Fruit fly (Drosophila melanogaster) whole organism, embryonic: ENCODE measurements around the gene CG43367.
A peak's percentile ranks its signal among the peaks of the same experiment; 100 is the strongest.

ENCODE experiments used
- CG1024 ChIP-seq: fragments of 200-800 bp; sonication (Bioruptor generic); IDR thresholded peaks from 2 replicates; pipeline ENCODE4 v1.3.6; 2022; ENCODE audit warnings: missing biosample characterization, missing genetic modification characterization
- CG10431 ChIP-seq: fragments of 200-800 bp; sonication (Bioruptor generic); optimal IDR thresholded peaks from 3 replicates; lab custom pipeline; 2018; ENCODE audit warnings: missing biosample characterization, mild to moderate bottlenecking, missing genetic modification characterization
- CG10462 ChIP-seq: fragments of 200-800 bp; sonication (Bioruptor generic); optimal IDR thresholded peaks from 2 replicates; lab custom pipeline; 2016; ENCODE audit warnings: missing biosample characterization, missing genetic modification characterization
- CG11695 ChIP-seq: fragments of 200-800 bp; sonication (Bioruptor generic); IDR thresholded peaks from 3 replicates; pipeline ENCODE4 v1.3.6; 2022; ENCODE audit warnings: missing biosample characterization, missing genetic modification characterization
- CG11723 ChIP-seq: fragments of 200-800 bp; sonication (Bioruptor generic); optimal IDR thresholded peaks from 2 replicates; lab custom pipeline; 2017; ENCODE audit warnings: missing biosample characterization, mild to moderate bottlenecking, missing genetic modification characterization
- CG14710 ChIP-seq: fragments of 200-800 bp; sonication (Bioruptor generic); optimal IDR thresholded peaks from 3 replicates; lab custom pipeline; 2019; ENCODE audit warnings: missing biosample characterization, mild to moderate bottlenecking, missing genetic modification characterization, moderate library complexity
- CG15011 ChIP-seq: fragments of 200-800 bp; sonication (Bioruptor generic); optimal IDR thresholded peaks from 3 replicates; lab custom pipeline; 2018; ENCODE audit warnings: missing biosample characterization, mild to moderate bottlenecking, missing genetic modification characterization
- CG15601 ChIP-seq: fragments of 200-800 bp; sonication (Bioruptor generic); optimal IDR thresholded peaks from 3 replicates; lab custom pipeline; 2019; ENCODE audit warnings: missing biosample characterization, mild to moderate bottlenecking, missing genetic modification characterization, moderate library complexity
- CG15696 ChIP-seq: fragments of 200-800 bp; sonication (Bioruptor generic); optimal IDR thresholded peaks from 2 replicates; lab custom pipeline; 2019; ENCODE audit warnings: missing biosample characterization, mild to moderate bottlenecking, missing genetic modification characterization, moderate library complexity
- CG1602 ChIP-seq: fragments of 200-800 bp; sonication (Bioruptor generic); optimal IDR thresholded peaks from 3 replicates; lab custom pipeline; 2016; ENCODE audit warnings: missing biosample characterization, missing genetic modification characterization
- CG1603 ChIP-seq: fragments of 200-800 bp; sonication (Bioruptor generic); optimal IDR thresholded peaks from 2 replicates; lab custom pipeline; 2019; ENCODE audit warnings: missing biosample characterization, mild to moderate bottlenecking, missing genetic modification characterization, moderate library complexity
- CG16863 ChIP-seq: fragments of 200-800 bp; sonication (Bioruptor generic); optimal IDR thresholded peaks from 3 replicates; lab custom pipeline; 2016; ENCODE audit warnings: missing biosample characterization, missing genetic modification characterization
- CG2120 ChIP-seq: fragments of 200-800 bp; sonication (Bioruptor generic); optimal IDR thresholded peaks from 3 replicates; lab custom pipeline; 2016; ENCODE audit warnings: missing biosample characterization, missing genetic modification characterization
- CG2875 ChIP-seq: fragments of 200-800 bp; sonication (Bioruptor generic); optimal IDR thresholded peaks from 2 replicates; lab custom pipeline; 2017; ENCODE audit warnings: missing biosample characterization, mild to moderate bottlenecking, missing genetic modification characterization, missing genetic modification reagents
- CG3065 ChIP-seq: fragments of 200-800 bp; sonication (Bioruptor generic); optimal IDR thresholded peaks from 2 replicates; lab custom pipeline; 2016; ENCODE audit warnings: missing biosample characterization, missing genetic modification characterization
- CG3995 ChIP-seq: fragments of 200-800 bp; sonication (Bioruptor generic); optimal IDR thresholded peaks from 3 replicates; lab custom pipeline; 2016; ENCODE audit warnings: missing biosample characterization, missing genetic modification characterization
- CG6175 ChIP-seq: fragments of 200-800 bp; sonication (Bioruptor generic); IDR thresholded peaks from 3 replicates; pipeline ENCODE4 v1.3.6; 2022; ENCODE audit warnings: missing biosample characterization, missing genetic modification characterization
- CG7839 ChIP-seq: fragments of 200-800 bp; sonication (Bioruptor generic); optimal IDR thresholded peaks from 3 replicates; lab custom pipeline; 2018; ENCODE audit warnings: missing biosample characterization, mild to moderate bottlenecking, missing genetic modification characterization, moderate library complexity
- CG7928 ChIP-seq: fragments of 200-800 bp; sonication (Bioruptor generic); optimal IDR thresholded peaks from 2 replicates; lab custom pipeline; 2017; ENCODE audit warnings: missing biosample characterization, mild to moderate bottlenecking, missing genetic modification characterization
- CG9437 ChIP-seq: fragments of 200-800 bp; sonication (Bioruptor generic); optimal IDR thresholded peaks from 2 replicates; lab custom pipeline; 2018; ENCODE audit warnings: missing biosample characterization, mild to moderate bottlenecking, missing genetic modification characterization
- CG9727 ChIP-seq: fragments of 200-800 bp; sonication (Bioruptor generic); optimal IDR thresholded peaks from 3 replicates; lab custom pipeline; 2017; ENCODE audit warnings: missing biosample characterization, mild to moderate bottlenecking, missing genetic modification characterization
- CG9817 ChIP-seq: fragments of 200-800 bp; sonication (Bioruptor generic); optimal IDR thresholded peaks from 2 replicates; lab custom pipeline; 2018; ENCODE audit warnings: missing biosample characterization, mild to moderate bottlenecking, missing genetic modification characterization, moderate library complexity
- CHES-1-like ChIP-seq: fragments of 200-800 bp; sonication (Bioruptor generic); optimal IDR thresholded peaks from 2 replicates; lab custom pipeline; 2016; ENCODE audit warnings: missing biosample characterization, missing genetic modification characterization
- D ChIP-seq, 2 experiments: fragments of 200-800 bp in 1 of 2; fragments of >200 bp in 1 of 2; sonication (Bioruptor generic) in 1 of 2; optimal IDR thresholded peaks; 2 replicates in 1 of 2; 3 replicates in 1 of 2; lab custom pipeline; 2017; ENCODE audit warnings: mild to moderate bottlenecking in 1 of 2, missing biosample characterization in 1 of 2, missing genetic modification characterization in 1 of 2, missing genetic modification reagents in 1 of 2
- Dek ChIP-seq: fragments of 200-800 bp; sonication (Bioruptor generic); optimal IDR thresholded peaks from 3 replicates; lab custom pipeline; 2019; ENCODE audit warnings: missing biosample characterization, mild to moderate bottlenecking, missing genetic modification characterization, moderate library complexity
- Dp ChIP-seq: fragments of 200-800 bp; sonication (Bioruptor generic); optimal IDR thresholded peaks from 2 replicates; lab custom pipeline; 2018; ENCODE audit warnings: missing biosample characterization, mild to moderate bottlenecking, missing genetic modification characterization, moderate library complexity
- Hsf ChIP-seq: fragments of 200-800 bp; sonication (Bioruptor generic); optimal IDR thresholded peaks from 3 replicates; lab custom pipeline; 2016; ENCODE audit warnings: missing biosample characterization, missing genetic modification characterization
- Kr ChIP-seq: fragments of 200-800 bp; sonication (Bioruptor generic); optimal IDR thresholded peaks from 2 replicates; lab custom pipeline; 2017; ENCODE audit warnings: missing biosample characterization, mild to moderate bottlenecking, missing genetic modification characterization
- Lhr ChIP-seq: fragments of 200-800 bp; sonication (Bioruptor generic); optimal IDR thresholded peaks from 3 replicates; lab custom pipeline; 2017; ENCODE audit warnings: mild to moderate bottlenecking, missing biosample characterization, missing genetic modification reagents, missing genetic modification characterization
- Lpt ChIP-seq: fragments of >200 bp; optimal IDR thresholded peaks from 2 replicates; lab custom pipeline; 2018; ENCODE audit warnings: missing biosample characterization, missing genetic modification characterization
- MTF-1 ChIP-seq: fragments of 200-800 bp; sonication (Bioruptor generic); optimal IDR thresholded peaks from 2 replicates; lab custom pipeline; 2018; ENCODE audit warnings: missing biosample characterization, mild to moderate bottlenecking, missing genetic modification characterization, borderline replicate concordance
- Med ChIP-seq: fragments of 200-800 bp; sonication (Bioruptor generic); peaks from one replicate; lab custom pipeline; 2016; ENCODE audit warnings: missing biosample characterization, missing genetic modification characterization, mild to moderate bottlenecking, inconsistent platforms, moderate library complexity
- Optix ChIP-seq: fragments of 200-800 bp; sonication (Bioruptor generic); IDR thresholded peaks from 3 replicates; pipeline ENCODE4 v1.3.6; 2022; ENCODE audit warnings: missing biosample characterization, missing genetic modification characterization
- Sry-δ ChIP-seq: fragments of 200-800 bp; sonication (Bioruptor generic); optimal IDR thresholded peaks from 2 replicates; lab custom pipeline; 2016; ENCODE audit warnings: missing biosample characterization, missing genetic modification characterization
- chif ChIP-seq, 2 experiments: fragments of 200-800 bp; sonication (Bioruptor generic); optimal IDR thresholded peaks; 3 replicates each; lab custom pipeline; 2016; ENCODE audit warnings: missing biosample characterization in 2 of 2, missing genetic modification characterization in 2 of 2
- crp ChIP-seq, 2 experiments: fragments of 200-800 bp; sonication (Bioruptor generic); optimal IDR thresholded peaks; 2 replicates in 1 of 2; 3 replicates in 1 of 2; lab custom pipeline; 2017; ENCODE audit warnings: missing biosample characterization in 2 of 2, missing genetic modification characterization in 2 of 2, mild to moderate bottlenecking in 1 of 2, moderate library complexity in 1 of 2
- dimm ChIP-seq: fragments of 200-800 bp; sonication (Bioruptor generic); IDR thresholded peaks from 2 replicates; pipeline ENCODE4 v1.3.6; 2022; ENCODE audit warnings: missing biosample characterization, missing genetic modification characterization
- esg ChIP-seq: fragments of 200-800 bp; sonication (Bioruptor generic); conservative IDR thresholded peaks from 2 replicates; pipeline ENCODE4 v1.3.6; 2022; ENCODE audit warnings: missing biosample characterization, missing genetic modification characterization
- fd102C ChIP-seq: fragments of 200-800 bp; sonication (Bioruptor generic); optimal IDR thresholded peaks from 2 replicates; lab custom pipeline; 2018; ENCODE audit warnings: missing biosample characterization, mild to moderate bottlenecking, missing genetic modification characterization, moderate library complexity
- fd64A ChIP-seq: fragments of 200-800 bp; sonication (Bioruptor generic); optimal IDR thresholded peaks from 3 replicates; lab custom pipeline; 2018; ENCODE audit warnings: missing biosample characterization, mild to moderate bottlenecking, missing genetic modification characterization
- fru ChIP-seq: fragments of >200 bp; optimal IDR thresholded peaks from 2 replicates; lab custom pipeline; 2017
- kni ChIP-seq: fragments of 200-800 bp; sonication (Bioruptor generic); optimal IDR thresholded peaks from 3 replicates; lab custom pipeline; 2017; ENCODE audit warnings: mild to moderate bottlenecking, missing biosample characterization, missing genetic modification reagents, missing genetic modification characterization
- knrl ChIP-seq: fragments of 200-800 bp; sonication (Bioruptor generic); IDR thresholded peaks from 3 replicates; pipeline ENCODE4 v1.3.6; 2022; ENCODE audit warnings: missing biosample characterization, missing genetic modification characterization; ENCODE audit not compliant: partially characterized antibody
- lola ChIP-seq, 3 experiments: fragments of >200 bp in 2 of 3; fragments of 200-800 bp in 1 of 3; sonication (Bioruptor generic) in 1 of 3; optimal IDR thresholded peaks; 2 replicates each; lab custom pipeline; 2017 to 2019; ENCODE audit warnings: missing biosample characterization in 3 of 3, missing genetic modification characterization in 3 of 3, mild to moderate bottlenecking in 1 of 3, moderate library complexity in 1 of 3
- nerfin-2 ChIP-seq: fragments of 200-800 bp; sonication (Bioruptor generic); IDR thresholded peaks from 2 replicates; pipeline ENCODE4 v1.3.6; 2022; ENCODE audit warnings: missing biosample characterization, missing genetic modification characterization; ENCODE audit not compliant: partially characterized antibody
- repo ChIP-seq: fragments of 200-800 bp; sonication (Bioruptor generic); optimal IDR thresholded peaks from 2 replicates; lab custom pipeline; 2016; ENCODE audit warnings: missing biosample characterization, missing genetic modification characterization
- run ChIP-seq: fragments of 200-800 bp; sonication (Bioruptor generic); optimal IDR thresholded peaks from 3 replicates; lab custom pipeline; 2018; ENCODE audit warnings: missing biosample characterization, mild to moderate bottlenecking, missing genetic modification characterization
- sima ChIP-seq: fragments of 200-800 bp; sonication (Bioruptor generic); optimal IDR thresholded peaks from 2 replicates; lab custom pipeline; 2016; ENCODE audit warnings: missing biosample characterization, missing genetic modification characterization

The CG43367 gene

DNA sequence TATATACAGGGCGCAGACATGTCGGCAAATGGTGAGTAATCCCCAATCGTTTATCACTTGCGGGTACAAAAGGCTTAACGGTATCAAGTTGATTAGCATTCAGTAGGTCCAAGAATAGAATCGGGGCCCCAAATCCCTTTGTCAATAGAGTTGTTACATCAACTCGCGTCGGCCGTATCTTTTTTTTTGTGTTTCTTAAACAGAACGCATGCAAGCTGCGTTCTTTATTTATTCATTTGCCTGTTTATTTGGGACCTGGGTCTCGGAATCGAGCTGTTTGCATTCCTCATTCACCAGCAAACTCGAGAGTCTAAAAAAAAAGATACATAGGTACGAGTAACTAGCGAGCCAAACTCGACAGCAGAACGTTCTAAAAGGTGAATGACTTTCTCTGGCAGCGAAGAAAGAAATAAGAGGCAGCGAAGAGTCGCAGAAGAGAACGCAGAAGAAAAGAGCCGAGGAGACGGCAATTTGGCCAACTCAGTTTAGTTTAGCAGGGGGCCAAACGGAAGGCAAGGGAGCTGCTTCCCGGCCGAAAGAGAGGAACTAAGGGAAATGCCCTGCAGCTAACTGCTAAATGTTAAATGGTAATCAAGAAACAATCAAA, 78.5 kb downstream of the CG43367 start (continued):
- TF ChIP-seq CG10462 (no peak), CG9437 (no peak), Dek (no peak), CG2120 (no peak), fru (lab: Kevin White, UChicago) (no peak), Kr (GFP tag; lab: Kevin White, UChicago) (peak; percentile 45), CG16863 (GFP tag; lab: Kevin White, UChicago) (peak; percentile 2), crp (GFP tag; optimal IDR thresholded peaks at IDR 0.05; lab: Kevin White, UChicago) (no peak), dimm (no peak), D (optimal IDR thresholded peaks at IDR 0.05; lab: Kevin White, UChicago) (no peak), D (GFP tag; optimal IDR thresholded peaks at IDR 0.05; lab: Kevin White, UChicago) (peak; percentile 55), CG3065 (no peak), Sry-δ (GFP tag; lab: Kevin White, UChicago) (no peak), kni (peak; percentile 92), run (tag; lab: Kevin White, UChicago) (no peak), lola (GFP tag; optimal IDR thresholded peaks at IDR 0.05; lab: Kevin White, UChicago) (peak in 1 of 3 experiments; percentile 31), CG9727 (GFP tag; lab: Kevin White, UChicago) (peak; percentile 59), CG15601 (tag; lab: Kevin White, UChicago) (peak; percentile 86), fd102C (GFP tag; lab: Kevin White, UChicago) (peak; percentile 15), CG3995 (GFP tag; lab: Kevin White, UChicago) (no peak), Med (GFP tag; lab: Kevin White, UChicago) (peak; percentile 64), CG7839 (tag; lab: Kevin White, UChicago) (no peak), CG1603 (tag; lab: Kevin White, UChicago) (no peak), CG1602 (GFP tag; lab: Kevin White, UChicago) (no peak), chif (GFP tag; optimal IDR thresholded peaks at IDR 0.05; lab: Kevin White, UChicago) (peak in 1 of 2 experiments; percentile 6), CG10431 (GFP tag; lab: Kevin White, UChicago) (peak; percentile 74), Hsf (no peak), fd64A (GFP tag; lab: Kevin White, UChicago) (no peak), CG1024 (GFP tag; lab: Robert Waterston, UW) (no peak), repo (GFP tag; lab: Kevin White, UChicago) (no peak), nerfin-2 (GFP tag; lab: Robert Waterston, UW) (no peak), CG7928 (GFP tag; lab: Kevin White, UChicago) (no peak), CG15011 (GFP tag; lab: Kevin White, UChicago) (peak; percentile 2), CG11695 (no peak), Lhr (GFP tag; lab: Kevin White, UChicago) (peak; percentile 30), CG6175 (GFP tag; lab: Robert Waterston, UW) (no peak), CG2875 (GFP tag; lab: Kevin White, UChicago) (peak; percentile 64), knrl (GFP tag; lab: Robert Waterston, UW) (no peak), Optix (GFP tag; lab: Robert Waterston, UW) (no peak), sima (GFP tag; lab: Kevin White, UChicago) (no peak), CG15696 (tag; lab: Kevin White, UChicago) (peak; percentile 82), CG9817 (no peak), esg (GFP tag; lab: Robert Waterston, UW) (no peak), CHES-1-like (GFP tag; lab: Kevin White, UChicago) (no peak), Lpt (no peak), Dp (GFP tag; lab: Kevin White, UChicago) (no peak), CG11723 (GFP tag; lab: Kevin White, UChicago) (no peak), CG14710 (tag; lab: Kevin White, UChicago) (peak; percentile 50), MTF-1 (GFP tag; lab: Kevin White, UChicago) (peak; percentile 39)
